Worm (Caenorhabditis elegans) whole organism, young adult: ENCODE results near the gene ZK1320.9.
A peak's percentile ranks its signal among the peaks of the same experiment; 100 is the strongest.

Experiments used
- B0035.1 ChIP-seq: sonication (generic microtip); optimal IDR thresholded peaks from 2 replicates; lab custom pipeline; 2016; ENCODE audit warnings: missing genetic modification characterization, mild to moderate bottlenecking, missing compliant biosample characterization, missing genotype, missing genetic modification reagents
- B0261.1 ChIP-seq: sonication (generic microtip); optimal IDR thresholded peaks from 2 replicates; lab custom pipeline; 2016; ENCODE audit warnings: mild to moderate bottlenecking, missing genetic modification characterization, moderate library complexity, missing compliant biosample characterization
- F49E8.2 ChIP-seq: sonication (generic microtip); optimal IDR thresholded peaks from 3 replicates; lab custom pipeline; 2017; ENCODE audit warnings: missing genetic modification characterization, mild to moderate bottlenecking, missing compliant biosample characterization, antibody characterized with exemption, moderate library complexity; ENCODE audit not compliant: insufficient read depth
- K11D2.4 ChIP-seq: fragments of 200-800 bp; sonication (Bioruptor generic); IDR thresholded peaks from 2 replicates; pipeline ENCODE4 v1.3.6; 2022; ENCODE audit warnings: missing genetic modification reagents, missing genetic modification characterization, missing compliant biosample characterization
- K12H6.12 ChIP-seq: fragments of 200-800 bp; sonication (Bioruptor generic); optimal IDR thresholded peaks from 2 replicates; lab custom pipeline; 2018; ENCODE audit warnings: mild to moderate bottlenecking, missing genetic modification characterization, missing compliant biosample characterization
- T07F8.4 ChIP-seq: sonication (generic microtip); optimal IDR thresholded peaks from 2 replicates; lab custom pipeline; 2016; ENCODE audit warnings: mild to moderate bottlenecking, missing genetic modification characterization, moderate library complexity, missing compliant biosample characterization
- Y53F4B.3 ChIP-seq: fragments of 200-800 bp; sonication (Bioruptor generic); IDR thresholded peaks from 2 replicates; pipeline ENCODE4 v1.3.6; 2022; ENCODE audit warnings: missing genetic modification reagents, missing genetic modification characterization, missing compliant biosample characterization
- Y53G8AR.9 ChIP-seq: fragments of 200-800 bp; sonication (Bioruptor generic); conservative IDR thresholded peaks from 2 replicates; pipeline ENCODE4 v1.3.6; 2022; ENCODE audit warnings: missing genetic modification reagents, missing genetic modification characterization, missing compliant biosample characterization
- Y56A3A.18 ChIP-seq: fragments of 200-800 bp; sonication (Bioruptor generic); IDR thresholded peaks from 2 replicates; pipeline ENCODE4 v1.3.6; 2022; ENCODE audit warnings: missing genetic modification reagents, missing genetic modification characterization, missing compliant biosample characterization
- Y67H2A.10 ChIP-seq: fragments of 200-800 bp; sonication (Bioruptor generic); conservative IDR thresholded peaks from 2 replicates; pipeline ENCODE4 v1.3.6; 2022; ENCODE audit warnings: missing genetic modification reagents, missing genetic modification characterization, missing compliant biosample characterization
- Y79H2A.3 ChIP-seq: fragments of 200-800 bp; sonication (Bioruptor generic); conservative IDR thresholded peaks from 2 replicates; pipeline ENCODE4 v1.3.6; 2022; ENCODE audit warnings: missing genetic modification reagents, missing genetic modification characterization, missing compliant biosample characterization
- Y95B8A.8 ChIP-seq: fragments of 200-800 bp; sonication (Bioruptor generic); IDR thresholded peaks from 2 replicates; pipeline ENCODE4 v1.3.6; 2022; ENCODE audit warnings: missing genetic modification reagents, missing genetic modification characterization, missing compliant biosample characterization
- ZK185.1 ChIP-seq: sonication (generic microtip); optimal IDR thresholded peaks from 2 replicates; lab custom pipeline; 2016; ENCODE audit warnings: mild to moderate bottlenecking, missing genetic modification characterization, missing compliant biosample characterization; ENCODE audit not compliant: poor library complexity, severe bottlenecking
- akir-1 ChIP-seq: fragments of 200-800 bp; sonication (Bioruptor generic); optimal IDR thresholded peaks from 2 replicates; lab custom pipeline; 2018; ENCODE audit warnings: mild to moderate bottlenecking, missing genetic modification characterization, moderate library complexity, missing compliant biosample characterization
- ama-1 ChIP-seq, 3 experiments: fragments of 150-350 bp in 1 of 3; sonication (generic microtip) in 2 of 3; optimal IDR thresholded peaks; 2 replicates each; lab custom pipeline; 2014 to 2018; ENCODE audit warnings: missing biosample characterization in 2 of 3, missing genetic modification characterization in 2 of 3, missing genetic modification reagents in 2 of 3
- aptf-3 ChIP-seq: fragments of 200-800 bp; sonication (Bioruptor generic); IDR thresholded peaks from 2 replicates; pipeline ENCODE4 v1.3.6; 2022; ENCODE audit warnings: missing genetic modification characterization, missing compliant biosample characterization
- attf-3 ChIP-seq: fragments of 200-800 bp; sonication (Bioruptor generic); conservative IDR thresholded peaks from 2 replicates; pipeline ENCODE4 v1.3.6; 2022; ENCODE audit warnings: missing genetic modification reagents, missing genetic modification characterization, missing compliant biosample characterization
- ceh-79 ChIP-seq: sonication (generic microtip); optimal IDR thresholded peaks from 2 replicates; lab custom pipeline; 2017; ENCODE audit warnings: mild to moderate bottlenecking, missing genetic modification characterization, missing compliant biosample characterization
- ceh-91 ChIP-seq: fragments of 200-800 bp; sonication (Bioruptor generic); IDR thresholded peaks from 2 replicates; pipeline ENCODE4 v1.3.6; 2022; ENCODE audit warnings: missing genetic modification reagents, missing genetic modification characterization, missing compliant biosample characterization
- die-1 ChIP-seq: sonication (generic microtip); optimal IDR thresholded peaks from 2 replicates; lab custom pipeline; 2016; ENCODE audit warnings: missing genotype, mild to moderate bottlenecking, missing genetic modification characterization, missing compliant biosample characterization
- dpff-1 ChIP-seq: sonication (generic microtip); optimal IDR thresholded peaks from 2 replicates; lab custom pipeline; 2017; ENCODE audit warnings: mild to moderate bottlenecking, missing genetic modification characterization, missing compliant biosample characterization
- dpl-1 ChIP-seq: fragments of 150-350 bp; optimal IDR thresholded peaks from 2 replicates; lab custom pipeline; 2014; ENCODE audit warnings: missing biosample characterization, missing genetic modification reagents, missing genetic modification characterization
- efl-1 ChIP-seq: fragments of 150-350 bp; optimal IDR thresholded peaks from 2 replicates; lab custom pipeline; 2014; ENCODE audit warnings: missing biosample characterization, missing genetic modification reagents, missing genetic modification characterization
- egl-44 ChIP-seq: fragments of 200-800 bp; sonication (Bioruptor generic); IDR thresholded peaks from 2 replicates; pipeline ENCODE4 v1.3.6; 2022; ENCODE audit warnings: missing genetic modification reagents, missing genetic modification characterization, missing compliant biosample characterization
- egrh-3 ChIP-seq: fragments of 200-800 bp; sonication (Bioruptor generic); IDR thresholded peaks from 2 replicates; pipeline ENCODE4 v1.3.6; 2022; ENCODE audit warnings: missing genetic modification reagents, missing genetic modification characterization, missing compliant biosample characterization
- ets-4 ChIP-seq: fragments of 200-800 bp; sonication (Bioruptor generic); optimal IDR thresholded peaks from 2 replicates; lab custom pipeline; 2018; ENCODE audit warnings: mild to moderate bottlenecking, missing genetic modification characterization, missing compliant biosample characterization
- hlh-12 ChIP-seq: sonication (generic microtip); optimal IDR thresholded peaks from 2 replicates; lab custom pipeline; 2016; ENCODE audit warnings: missing genetic modification characterization, missing compliant biosample characterization
- lag-1 ChIP-seq: fragments of 200-800 bp; sonication (Bioruptor generic); IDR thresholded peaks from 2 replicates; pipeline ENCODE4 v1.3.6; 2022; ENCODE audit warnings: missing genetic modification reagents, missing genetic modification characterization, missing compliant biosample characterization
- let-607 ChIP-seq, 2 experiments: fragments of 200-800 bp in 1 of 2; sonication (Bioruptor generic) in 1 of 2; sonication (generic microtip) in 1 of 2; optimal IDR thresholded peaks; 2 replicates each; lab custom pipeline; 2016 to 2018; ENCODE audit warnings: mild to moderate bottlenecking in 2 of 2, missing compliant biosample characterization in 2 of 2, missing genetic modification characterization in 2 of 2, moderate library complexity in 2 of 2, missing genotype in 1 of 2
- lin-26 ChIP-seq: fragments of 200-800 bp; sonication (Bioruptor generic); IDR thresholded peaks from 2 replicates; pipeline ENCODE4 v1.3.6; 2022; ENCODE audit warnings: missing genetic modification reagents, missing genetic modification characterization, missing compliant biosample characterization
- lir-1 ChIP-seq: fragments of 200-800 bp; sonication (Bioruptor generic); conservative IDR thresholded peaks from 2 replicates; pipeline ENCODE4 v1.3.6; 2022; ENCODE audit warnings: missing genetic modification reagents, missing genetic modification characterization, missing compliant biosample characterization
- mcd-1 ChIP-seq: fragments of 200-800 bp; sonication (Bioruptor generic); IDR thresholded peaks from 2 replicates; pipeline ENCODE4 v1.3.6; 2022; ENCODE audit warnings: missing genetic modification reagents, missing genetic modification characterization, missing compliant biosample characterization
- nfya-2 ChIP-seq: fragments of 200-800 bp; sonication (Bioruptor generic); IDR thresholded peaks from 2 replicates; pipeline ENCODE4 v1.3.6; 2022; ENCODE audit warnings: missing genetic modification reagents, missing genetic modification characterization, missing compliant biosample characterization
- nhr-179 ChIP-seq: sonication (generic microtip); optimal IDR thresholded peaks from 2 replicates; lab custom pipeline; 2016; ENCODE audit warnings: mild to moderate bottlenecking, missing genetic modification characterization, missing compliant biosample characterization
- nhr-80 ChIP-seq: sonication (generic microtip); optimal IDR thresholded peaks from 2 replicates; lab custom pipeline; 2016; ENCODE audit warnings: missing genetic modification characterization, missing compliant biosample characterization
- pbrm-1 ChIP-seq: fragments of 200-800 bp; sonication (Bioruptor generic); IDR thresholded peaks from 2 replicates; pipeline ENCODE4 v1.3.6; 2022; ENCODE audit warnings: missing genetic modification reagents, missing genetic modification characterization, missing compliant biosample characterization
- repo-1 ChIP-seq: sonication (generic microtip); optimal IDR thresholded peaks from 2 replicates; lab custom pipeline; 2017; ENCODE audit warnings: mild to moderate bottlenecking, missing genetic modification characterization, missing compliant biosample characterization
- sea-2 ChIP-seq: fragments of 200-800 bp; sonication (Bioruptor generic); IDR thresholded peaks from 2 replicates; pipeline ENCODE4 v1.3.6; 2022; ENCODE audit warnings: missing genetic modification characterization, missing compliant biosample characterization
- snpc-1.1 ChIP-seq: sonication (generic microtip); optimal IDR thresholded peaks from 2 replicates; lab custom pipeline; 2017; ENCODE audit warnings: missing genetic modification characterization, mild to moderate bottlenecking, missing compliant biosample characterization, antibody characterized with exemption, moderate library complexity, missing genotype, missing genetic modification reagents; ENCODE audit not compliant: insufficient read depth
- sptf-2 ChIP-seq: fragments of 200-800 bp; sonication (Bioruptor generic); optimal IDR thresholded peaks from 2 replicates; lab custom pipeline; 2018; ENCODE audit warnings: mild to moderate bottlenecking, missing genetic modification characterization, missing compliant biosample characterization
- tbp1 ChIP-seq: fragments of 200-800 bp; sonication (Bioruptor generic); optimal IDR thresholded peaks from 2 replicates; lab custom pipeline; 2018; ENCODE audit warnings: mild to moderate bottlenecking, missing genetic modification characterization, missing compliant biosample characterization
- tbx-9 ChIP-seq: sonication (generic microtip); optimal IDR thresholded peaks from 2 replicates; lab custom pipeline; 2016; ENCODE audit warnings: borderline replicate concordance, missing genetic modification characterization, inconsistent platforms, missing compliant biosample characterization
- tlf-1 ChIP-seq: fragments of 200-800 bp; sonication (Bioruptor generic); optimal IDR thresholded peaks from 2 replicates; lab custom pipeline; 2018; ENCODE audit warnings: mild to moderate bottlenecking, missing genetic modification characterization, missing compliant biosample characterization
- zfh-2 ChIP-seq: fragments of 200-800 bp; sonication (Bioruptor generic); conservative IDR thresholded peaks from 2 replicates; pipeline ENCODE4 v1.3.6; 2022; ENCODE audit warnings: missing genetic modification reagents, missing genetic modification characterization, missing compliant biosample characterization
- zim-3 ChIP-seq: sonication (generic microtip); optimal IDR thresholded peaks from 2 replicates; lab custom pipeline; 2017; ENCODE audit warnings: mild to moderate bottlenecking, missing genetic modification characterization, moderate library complexity, missing compliant biosample characterization
- ztf-25 ChIP-seq: fragments of 200-800 bp; sonication (Bioruptor generic); IDR thresholded peaks from 2 replicates; pipeline ENCODE4 v1.3.6; 2022; ENCODE audit warnings: missing genetic modification reagents, missing genetic modification characterization, missing compliant biosample characterization
- ztf-28 ChIP-seq: fragments of 200-800 bp; sonication (Bioruptor generic); IDR thresholded peaks from 2 replicates; pipeline ENCODE4 v1.3.6; 2022; ENCODE audit warnings: missing genetic modification reagents, missing genetic modification characterization, missing compliant biosample characterization
- ztf-6 ChIP-seq: fragments of 200-800 bp; sonication (Bioruptor generic); IDR thresholded peaks from 2 replicates; pipeline ENCODE4 v1.3.6; 2022; ENCODE audit warnings: missing genetic modification reagents, missing genetic modification characterization, missing compliant biosample characterization

The ZK1320.9 gene

ce11 chrII:9716417-9717039 lies 30.0 kb upstream of the ZK1320.9 start, which contains the start of gene wee-1.3 (continued):
- TF ChIP-seq tlf-1 (GFP tag; lab: Kevin White, UChicago), result no peak
- peak; percentile 70; the same call in 1 of the 2 replicates for TF ChIP-seq attf-3
- TF ChIP-seq aptf-3 (GFP tag; lab: Robert Waterston, UW), result no peak
- no peak for TF ChIP-seq Y53G8AR.9
- TF ChIP-seq ZK185.1 (tag; lab: Kevin White, UChicago), result no peak
- TF ChIP-seq mcd-1 (GFP tag; lab: Robert Waterston, UW), result peak; percentile 76
- TF ChIP-seq die-1 (tag; lab: Kevin White, UChicago), result no peak
- TF ChIP-seq sea-2 (GFP tag; lab: Robert Waterston, UW), result no peak
- TF ChIP-seq Y67H2A.10 (GFP tag; lab: Robert Waterston, UW), result no peak
- no peak for TF ChIP-seq ets-4 (GFP tag; lab: Kevin White, UChicago)
- no peak for TF ChIP-seq zfh-2 (GFP tag; lab: Robert Waterston, UW)
- TF ChIP-seq sptf-2 (GFP tag; lab: Kevin White, UChicago), result no peak
- no peak for TF ChIP-seq F49E8.2 (tag; lab: Kevin White, UChicago)
- no peak for TF ChIP-seq Y56A3A.18 (GFP tag; lab: Robert Waterston, UW)
- TF ChIP-seq lag-1, result no peak
- peak; percentile 92 for TF ChIP-seq efl-1 (GFP tag; lab: Kevin White, UChicago)
- TF ChIP-seq nhr-80 (tag; lab: Kevin White, UChicago), result peak; percentile 9
- TF ChIP-seq nfya-2 (GFP tag; lab: Robert Waterston, UW), result no peak
- no peak for TF ChIP-seq repo-1 (tag; lab: Kevin White, UChicago)
- no peak for TF ChIP-seq akir-1 (GFP tag; lab: Kevin White, UChicago)
- peak; percentile 48; the same call in 1 of the 2 replicates for TF ChIP-seq ceh-91
- no peak for TF ChIP-seq egrh-3 (GFP tag; lab: Robert Waterston, UW)
- TF ChIP-seq K12H6.12, result peak; percentile 17
- TF ChIP-seq pbrm-1 (GFP tag; lab: Robert Waterston, UW), result peak; percentile 55; the same call in 1 of the 2 replicates
- TF ChIP-seq hlh-12, result no peak
- TF ChIP-seq snpc-1.1, result no peak
- TF ChIP-seq egl-44 (GFP tag; lab: Robert Waterston, UW), result no peak
- peak in 1 of 2 experiments; percentile 18 for TF ChIP-seq let-607 (tag; optimal IDR thresholded peaks at IDR 0.05; lab: Kevin White, UChicago)
- no peak for TF ChIP-seq Y53F4B.3
- TF ChIP-seq K11D2.4, result no peak
- peak; percentile 59 for TF ChIP-seq tbp1 (GFP tag; lab: Kevin White, UChicago)
- TF ChIP-seq ztf-25 (GFP tag; lab: Robert Waterston, UW), result no peak
- no peak for TF ChIP-seq B0035.1 (tag; lab: Kevin White, UChicago)
- TF ChIP-seq zim-3, result no peak
- TF ChIP-seq lin-26, result no peak
- no peak for TF ChIP-seq B0261.1 (tag; lab: Kevin White, UChicago)
- no peak for TF ChIP-seq tbx-9
- TF ChIP-seq nhr-179 (tag; lab: Kevin White, UChicago), result no peak

DNA sequence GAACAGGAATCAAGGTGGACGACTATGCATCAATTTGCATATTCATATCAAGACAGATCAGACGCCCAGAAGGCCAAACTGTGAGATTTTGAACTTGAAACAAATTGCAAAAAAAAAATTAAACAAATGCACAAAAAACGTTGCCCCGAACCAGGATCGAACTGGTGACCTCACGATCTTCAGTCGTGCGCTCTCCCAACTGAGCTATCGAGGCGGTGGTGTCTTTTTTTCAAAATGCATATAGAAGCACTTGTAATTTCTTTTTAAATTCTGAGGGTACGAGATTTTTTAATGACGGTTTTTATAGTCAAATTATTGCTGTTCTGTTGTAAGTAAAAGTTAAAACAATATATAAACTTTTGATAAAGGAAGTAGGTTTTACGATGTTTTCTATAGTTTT lies 26.6 kb upstream of the ZK1320.9 start:
- no peak for TF ChIP-seq dpff-1 (tag; lab: Kevin White, UChicago)
- TF ChIP-seq mcd-1 (GFP tag; lab: Robert Waterston, UW), result no peak
- no peak for TF ChIP-seq Y95B8A.8
- no peak for TF ChIP-seq ceh-91
- no peak for TF ChIP-seq lir-1
- TF ChIP-seq ama-1 (optimal IDR thresholded peaks at IDR 0.05; lab: Kevin White, UChicago), result no peak
- no peak for TF ChIP-seq ama-1 (GFP tag; optimal IDR thresholded peaks at IDR 0.05; lab: Kevin White, UChicago)
- no peak for TF ChIP-seq T07F8.4 (tag; lab: Kevin White, UChicago)
- no peak for TF ChIP-seq nhr-179 (tag; lab: Kevin White, UChicago)
- TF ChIP-seq ztf-28 (GFP tag; lab: Robert Waterston, UW), result 0 out of 2 replicates have a peak, but pooled peaks have one; percentile 25
- TF ChIP-seq lag-1, result no peak
- TF ChIP-seq K12H6.12, result no peak
- no peak for TF ChIP-seq ets-4 (GFP tag; lab: Kevin White, UChicago)
- TF ChIP-seq Y79H2A.3 (GFP tag; lab: Robert Waterston, UW), result no peak
- TF ChIP-seq nfya-2 (GFP tag; lab: Robert Waterston, UW), result no peak
- TF ChIP-seq ztf-6 (GFP tag; lab: Robert Waterston, UW), result no peak
- TF ChIP-seq ceh-79, result no peak
- TF ChIP-seq dpl-1, result peak; percentile 13
